Worm (Caenorhabditis elegans) whole organism, L3 larva: ENCODE measurements around the gene Y55B1AR.4.

Experiments
- R02D3.7 ChIP-seq: fragments of 150-350 bp; optimal IDR thresholded peaks from 2 replicates; lab custom pipeline; 2014; ENCODE audit warnings: missing biosample characterization, missing genetic modification characterization
- ZK546.5 ChIP-seq: sonication (generic microtip); optimal IDR thresholded peaks from 2 replicates; lab custom pipeline; 2017; ENCODE audit warnings: missing biosample characterization, missing genetic modification characterization
- aly-2 ChIP-seq: fragments of 150-350 bp; optimal IDR thresholded peaks from 2 replicates; lab custom pipeline; 2014; ENCODE audit warnings: missing biosample characterization, missing genetic modification characterization
- ama-1 ChIP-seq: fragments of 150-350 bp; optimal IDR thresholded peaks from 2 replicates; lab custom pipeline; 2018
- ceh-16 ChIP-seq: sonication (generic microtip); optimal IDR thresholded peaks from 2 replicates; lab custom pipeline; 2017; ENCODE audit warnings: missing biosample characterization, missing genetic modification characterization
- ceh-28 ChIP-seq: fragments of 150-350 bp; optimal IDR thresholded peaks from 2 replicates; lab custom pipeline; 2014; ENCODE audit warnings: missing biosample characterization, missing genetic modification reagents, missing genetic modification characterization
- ceh-82 ChIP-seq: fragments of 150-350 bp; optimal IDR thresholded peaks from 2 replicates; lab custom pipeline; 2014; ENCODE audit warnings: missing biosample characterization, missing genetic modification characterization
- ceh-9 ChIP-seq: sonication (generic microtip); optimal IDR thresholded peaks from 2 replicates; lab custom pipeline; 2018; ENCODE audit warnings: missing biosample characterization, missing genetic modification characterization
- daf-12 ChIP-seq: fragments of 150-350 bp; optimal IDR thresholded peaks from 2 replicates; lab custom pipeline; 2014; ENCODE audit warnings: missing biosample characterization, missing genetic modification reagents, missing genetic modification characterization
- egl-27 ChIP-seq: sonication (generic microtip); optimal IDR thresholded peaks from 4 replicates; lab custom pipeline; 2017; ENCODE audit warnings: missing biosample characterization, missing genetic modification reagents, missing genetic modification characterization
- egl-5 ChIP-seq: fragments of 150-350 bp; optimal IDR thresholded peaks from 2 replicates; lab custom pipeline; 2017; ENCODE audit warnings: missing biosample characterization, missing genetic modification reagents, missing genetic modification characterization, inconsistent platforms
- elt-1 ChIP-seq: fragments of 150-350 bp; optimal IDR thresholded peaks from 2 replicates; lab custom pipeline; 2014; ENCODE audit warnings: missing biosample characterization, missing genetic modification characterization
- elt-2 ChIP-seq: sonication (generic microtip); optimal IDR thresholded peaks from 2 replicates; lab custom pipeline; 2016; ENCODE audit warnings: missing genetic modification reagents, mild to moderate bottlenecking, missing genetic modification characterization, missing compliant biosample characterization
- elt-3 ChIP-seq, 3 experiments: fragments of 150-350 bp in 1 of 3; sonication (generic microtip) in 2 of 3; optimal IDR thresholded peaks; 2 replicates in 2 of 3; 4 replicates in 1 of 3; lab custom pipeline; 2014 to 2017; ENCODE audit warnings: missing biosample characterization in 3 of 3, missing genetic modification characterization in 3 of 3
- eor-1 ChIP-seq, 2 experiments: fragments of 150-350 bp; optimal IDR thresholded peaks; 2 replicates each; lab custom pipeline; 2014 to 2018; ENCODE audit warnings: missing biosample characterization in 2 of 2, missing genetic modification characterization in 2 of 2
- fkh-10 ChIP-seq: sonication (generic microtip); optimal IDR thresholded peaks from 2 replicates; lab custom pipeline; 2017; ENCODE audit warnings: missing biosample characterization, missing genetic modification reagents, missing genetic modification characterization
- fkh-2 ChIP-seq: fragments of 150-350 bp; optimal IDR thresholded peaks from 2 replicates; lab custom pipeline; 2014; ENCODE audit warnings: missing biosample characterization, missing genetic modification reagents, missing genetic modification characterization
- fos-1 ChIP-seq: fragments of 150-350 bp; optimal IDR thresholded peaks from 2 replicates; lab custom pipeline; 2014; ENCODE audit warnings: missing biosample characterization, missing genetic modification characterization
- hmg-11 ChIP-seq: sonication (generic microtip); optimal IDR thresholded peaks from 2 replicates; lab custom pipeline; 2016; ENCODE audit warnings: missing genetic modification characterization, missing compliant biosample characterization
- jun-1 ChIP-seq: fragments of 150-350 bp; optimal IDR thresholded peaks from 2 replicates; lab custom pipeline; 2014; ENCODE audit warnings: missing biosample characterization, missing genetic modification reagents, missing genetic modification characterization
- lin-15B ChIP-seq: fragments of 150-350 bp; optimal IDR thresholded peaks from 2 replicates; lab custom pipeline; 2014; ENCODE audit warnings: missing biosample characterization, missing genetic modification characterization
- lin-39 ChIP-seq: fragments of 150-350 bp; optimal IDR thresholded peaks from 2 replicates; lab custom pipeline; 2018; ENCODE audit warnings: missing biosample characterization, missing genetic modification reagents, missing genetic modification characterization
- lsy-12 ChIP-seq: sonication (generic microtip); optimal IDR thresholded peaks from 2 replicates; lab custom pipeline; 2016; ENCODE audit warnings: mild to moderate bottlenecking, missing genetic modification characterization, missing compliant biosample characterization
- mdl-1 ChIP-seq: fragments of 150-350 bp; optimal IDR thresholded peaks from 2 replicates; lab custom pipeline; 2014; ENCODE audit warnings: missing biosample characterization, missing genetic modification characterization
- mml-1 ChIP-seq: fragments of 150-350 bp; sonication (generic microtip); optimal IDR thresholded peaks from 3 replicates; lab custom pipeline; 2014; ENCODE audit warnings: missing biosample characterization, missing genetic modification characterization
- nfya-1 ChIP-seq: sonication (generic microtip); optimal IDR thresholded peaks from 2 replicates; lab custom pipeline; 2017; ENCODE audit warnings: missing genetic modification characterization, mild to moderate bottlenecking, missing compliant biosample characterization, antibody characterized with exemption, moderate library complexity; ENCODE audit not compliant: insufficient read depth
- nhr-11 ChIP-seq: fragments of 150-350 bp; optimal IDR thresholded peaks from 2 replicates; lab custom pipeline; 2014; ENCODE audit warnings: missing biosample characterization, missing genetic modification characterization
- nhr-12 ChIP-seq: fragments of 150-350 bp; optimal IDR thresholded peaks from 2 replicates; lab custom pipeline; 2014; ENCODE audit warnings: missing biosample characterization, missing genetic modification characterization
- nhr-23 ChIP-seq: fragments of 150-350 bp; optimal IDR thresholded peaks from 2 replicates; lab custom pipeline; 2014; ENCODE audit warnings: missing biosample characterization, missing genetic modification reagents, missing genetic modification characterization
- nhr-237 ChIP-seq: fragments of 150-350 bp; optimal IDR thresholded peaks from 2 replicates; lab custom pipeline; 2014; ENCODE audit warnings: missing biosample characterization, missing genetic modification characterization
- nhr-25 ChIP-seq: sonication (generic microtip); optimal IDR thresholded peaks from 2 replicates; lab custom pipeline; 2017; ENCODE audit warnings: missing biosample characterization, missing genetic modification characterization
- nhr-28 ChIP-seq: fragments of 150-350 bp; optimal IDR thresholded peaks from 2 replicates; lab custom pipeline; 2014; ENCODE audit warnings: missing biosample characterization, missing genetic modification characterization
- nhr-43 ChIP-seq: sonication (generic microtip); optimal IDR thresholded peaks from 2 replicates; lab custom pipeline; 2016; ENCODE audit warnings: mild to moderate bottlenecking, missing genetic modification characterization, missing compliant biosample characterization; ENCODE audit not compliant: poor library complexity, severe bottlenecking
- nhr-67 ChIP-seq: fragments of 150-350 bp; optimal IDR thresholded peaks from 2 replicates; lab custom pipeline; 2014; ENCODE audit warnings: missing biosample characterization, missing genetic modification characterization
- nhr-76 ChIP-seq: fragments of 150-350 bp; sonication (generic microtip); optimal IDR thresholded peaks from 5 replicates; lab custom pipeline; 2014; ENCODE audit warnings: missing biosample characterization, missing genetic modification characterization
- nhr-77 ChIP-seq: fragments of 150-350 bp; optimal IDR thresholded peaks from 2 replicates; lab custom pipeline; 2014; ENCODE audit warnings: missing biosample characterization, missing genetic modification characterization
- pha-4 ChIP-seq: fragments of 150-350 bp; optimal IDR thresholded peaks from 2 replicates; lab custom pipeline; 2014; ENCODE audit warnings: missing biosample characterization, missing genetic modification reagents, missing genetic modification characterization
- pqm-1 ChIP-seq: fragments of 150-350 bp; optimal IDR thresholded peaks from 2 replicates; lab custom pipeline; 2017; ENCODE audit warnings: missing biosample characterization, missing genetic modification characterization, inconsistent platforms
- sea-2 ChIP-seq: fragments of 150-350 bp; sonication (generic microtip); optimal IDR thresholded peaks from 4 replicates; lab custom pipeline; 2014; ENCODE audit warnings: missing biosample characterization, missing genetic modification reagents, missing genetic modification characterization
- skn-1 ChIP-seq: fragments of 150-350 bp; optimal IDR thresholded peaks from 2 replicates; lab custom pipeline; 2014; ENCODE audit warnings: missing biosample characterization, missing genetic modification characterization
- snpc-4 ChIP-seq: fragments of 150-350 bp; optimal IDR thresholded peaks from 2 replicates; lab custom pipeline; 2014; ENCODE audit warnings: missing biosample characterization, missing genetic modification characterization
- tbx-2 ChIP-seq: sonication (generic microtip); optimal IDR thresholded peaks from 2 replicates; lab custom pipeline; 2016; ENCODE audit warnings: mild to moderate bottlenecking, missing genetic modification characterization, missing compliant biosample characterization
- unc-39 ChIP-seq: sonication (generic microtip); optimal IDR thresholded peaks from 4 replicates; lab custom pipeline; 2017; ENCODE audit warnings: missing biosample characterization, missing genetic modification characterization
- unc-62 ChIP-seq: fragments of 150-350 bp; sonication (generic microtip); optimal IDR thresholded peaks from 4 replicates; lab custom pipeline; 2014; ENCODE audit warnings: missing biosample characterization, missing genetic modification reagents, missing genetic modification characterization
- zag-1 ChIP-seq: fragments of 150-350 bp; optimal IDR thresholded peaks from 2 replicates; lab custom pipeline; 2014; ENCODE audit warnings: missing biosample characterization, missing genetic modification characterization
- ztf-11 ChIP-seq: fragments of 150-350 bp; optimal IDR thresholded peaks from 2 replicates; lab custom pipeline; 2014; ENCODE audit warnings: missing biosample characterization, missing genetic modification characterization
- ztf-4 ChIP-seq: fragments of 150-350 bp; optimal IDR thresholded peaks from 2 replicates; lab custom pipeline; 2014; ENCODE audit warnings: missing biosample characterization, missing genetic modification characterization

Gene Y55B1AR.4

ce11 chrIII:600316-600932, 4.9 kb downstream of the Y55B1AR.4 start, which contains the start of gene lec-6:
TSS of gene lec-6 (minus strand) at chrIII:600366.
- TF ChIP-seq hmg-11 (tag; lab: Kevin White, UChicago) (no peak), pqm-1 (tag; lab: Kevin White, UChicago) (peak; percentile 97), nhr-43 (tag; lab: Kevin White, UChicago) (no peak), nhr-25 (tag; lab: Kevin White, UChicago) (no peak), snpc-4 (tag; lab: Kevin White, UChicago) (no peak), fos-1 (peak; percentile 85), egl-27 (tag; lab: Kevin White, UChicago) (no peak), tbx-2 (tag; lab: Kevin White, UChicago) (no peak), nhr-237 (tag; lab: Kevin White, UChicago) (no peak), jun-1 (tag; lab: Kevin White, UChicago) (peak; percentile 90), nhr-28 (no peak), unc-62 (GFP tag; lab: Kevin White, UChicago) (no peak), pha-4 (tag; lab: Kevin White, UChicago) (peak; percentile 97), fkh-2 (tag; lab: Kevin White, UChicago) (no peak), ceh-82 (no peak), mdl-1 (no peak), egl-5 (tag; lab: Kevin White, UChicago) (no peak), eor-1 (tag; optimal IDR thresholded peaks at IDR 0.05; lab: Kevin White, UChicago) (no peak), nhr-77 (tag; lab: Kevin White, UChicago) (peak; percentile 48), elt-3 (tag; optimal IDR thresholded peaks at IDR 0.05; lab: Kevin White, UChicago) (no peak), ceh-16 (tag; lab: Kevin White, UChicago) (no peak), elt-2 (tag; lab: Kevin White, UChicago) (peak; percentile 99), sea-2 (GFP tag; lab: Kevin White, UChicago) (no peak), nhr-76 (no peak), aly-2 (tag; lab: Kevin White, UChicago) (no peak), skn-1 (tag; lab: Kevin White, UChicago) (peak; percentile 56), lin-39 (no peak), ceh-9 (tag; lab: Kevin White, UChicago) (no peak), fkh-10 (no peak), elt-1 (tag; lab: Kevin White, UChicago) (no peak), nfya-1 (tag; lab: Kevin White, UChicago) (no peak), nhr-11 (tag; lab: Kevin White, UChicago) (no peak), lin-15B (no peak), ZK546.5 (tag; lab: Kevin White, UChicago) (no peak), unc-39 (tag; lab: Kevin White, UChicago) (no peak), ztf-11 (no peak), ceh-28 (no peak), daf-12 (tag; lab: Kevin White, UChicago) (no peak), mml-1 (tag; lab: Kevin White, UChicago) (no peak), nhr-67 (tag; lab: Kevin White, UChicago) (no peak), nhr-12 (tag; lab: Kevin White, UChicago) (no peak), ztf-4 (tag; lab: Kevin White, UChicago) (no peak), R02D3.7 (tag; lab: Kevin White, UChicago) (no peak), zag-1 (no peak), lsy-12 (tag; lab: Kevin White, UChicago) (no peak), ama-1 (lab: Kevin White, UChicago) (peak; percentile 10), nhr-23 (tag; lab: Kevin White, UChicago) (no peak)
